3 fruit fly cellular contexts compared by ENCODE assay signal in the genomic region with DNA sequence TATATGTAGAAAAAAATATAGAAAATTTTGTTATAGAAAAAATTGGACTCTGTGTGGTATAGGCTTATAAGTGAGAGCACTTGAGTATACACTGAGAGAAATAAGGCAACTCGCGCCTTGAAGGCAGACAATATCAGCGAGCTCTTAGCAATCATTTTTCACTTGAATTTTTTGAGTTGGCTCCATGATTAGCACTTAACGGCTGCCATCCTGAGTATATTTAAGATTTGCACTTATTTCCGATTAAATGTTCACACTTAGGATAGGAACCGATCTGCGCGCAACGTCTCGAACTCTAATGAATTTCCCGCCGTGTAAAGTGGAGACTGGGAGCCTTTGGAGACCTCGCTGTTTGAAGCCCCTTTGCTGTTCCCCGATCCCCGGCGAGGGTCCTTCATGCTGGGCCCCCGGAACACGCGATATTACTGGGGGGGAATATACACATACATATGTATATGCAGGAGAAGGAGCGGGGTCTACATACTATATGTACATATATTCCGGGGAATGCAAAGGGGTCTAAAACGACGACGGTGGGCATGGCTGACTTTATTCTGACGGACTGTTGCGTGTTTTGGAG.
TF ChIP-seq lines count a peak whose summit lies in the region.

No protein-coding gene starts in this region.

- no peak for TF ChIP-seq CTCF in whole organism, embryonic (GFP tag; optimal IDR thresholded peaks at IDR 0.05; lab: Kevin White, UChicago)

TF ChIP-seq in whole organism, embryonic, 481 proteins besides CTCF, POLR2A, EP300 and RAD21 (continues in another document):
- TF ChIP-seq twi (tag; optimal IDR thresholded peaks at IDR 0.05; lab: Kevin White, UChicago) (no peak), CG11093 (GFP tag; IDR thresholded peaks at IDR 0.05; lab: Robert Waterston, UW) (no peak), lola (GFP tag; optimal IDR thresholded peaks at IDR 0.05; lab: Kevin White, UChicago) (no peak), CG10209 (GFP tag; optimal IDR thresholded peaks at IDR 0.05; lab: Kevin White, UChicago) (no peak), CG12299 (tag; optimal IDR thresholded peaks at IDR 0.05; lab: Kevin White, UChicago) (no peak), Ets97D (GFP tag; optimal IDR thresholded peaks at IDR 0.05; lab: Kevin White, UChicago) (no peak), ac (GFP tag; optimal IDR thresholded peaks at IDR 0.05; lab: Kevin White, UChicago) (no peak), Fer1 (GFP tag; optimal IDR thresholded peaks at IDR 0.05; lab: Kevin White, UChicago) (no peak), sens (GFP tag; lab: Kevin White, UChicago) (peak; percentile 53), Med (GFP tag; lab: Kevin White, UChicago) (peak; percentile 75), CG14860 (GFP tag; IDR thresholded peaks at IDR 0.05; lab: Robert Waterston, UW; ENCODE audit: partially characterized antibody) (no peak), CG17361 (GFP tag; IDR thresholded peaks at IDR 0.05; lab: Robert Waterston, UW) (no peak), Drgx (GFP tag; IDR thresholded peaks at IDR 0.05; lab: Robert Waterston, UW) (0 out of 2 replicates have a peak, but pooled peaks have one; percentile 32), CG2116 (GFP tag; optimal IDR thresholded peaks at IDR 0.05; lab: Kevin White, UChicago) (no peak), CG2120 (GFP tag; optimal IDR thresholded peaks at IDR 0.05; lab: Kevin White, UChicago) (peak; percentile 18), Side (GFP tag; optimal IDR thresholded peaks at IDR 0.05; lab: Kevin White, UChicago) (no peak), ems (GFP tag; optimal IDR thresholded peaks at IDR 0.05; lab: Kevin White, UChicago) (no peak), gem (tag; optimal IDR thresholded peaks at IDR 0.05; lab: Kevin White, UChicago) (peak; percentile 18), fu2 (GFP tag; optimal IDR thresholded peaks at IDR 0.05; lab: Kevin White, UChicago) (no peak), HLH4C (GFP tag; IDR thresholded peaks at IDR 0.05; lab: Robert Waterston, UW; ENCODE audit: partially characterized antibody) (no peak), pan (optimal IDR thresholded peaks at IDR 0.05; lab: Kevin White, UChicago) (no peak), pan (GFP tag; optimal IDR thresholded peaks at IDR 0.05 in 1 of 2, IDR thresholded peaks at IDR 0.05 in 1 of 2) (no peak), Mes4 (GFP tag; optimal IDR thresholded peaks at IDR 0.05; lab: Kevin White, UChicago) (no peak), lmd (GFP tag; IDR thresholded peaks at IDR 0.05; lab: Robert Waterston, UW) (no peak), CG7928 (GFP tag; optimal IDR thresholded peaks at IDR 0.05; lab: Kevin White, UChicago) (no peak), dmrt99B (tag; optimal IDR thresholded peaks at IDR 0.05; lab: Kevin White, UChicago) (peak; percentile 2), ind (GFP tag; optimal IDR thresholded peaks at IDR 0.05; lab: Kevin White, UChicago) (no peak), CG11696 (GFP tag; IDR thresholded peaks at IDR 0.05; lab: Robert Waterston, UW) (no peak), CG16815 (GFP tag; optimal IDR thresholded peaks at IDR 0.05; lab: Kevin White, UChicago) (no peak)

TF ChIP-seq in whole organism, prepupa, 60 proteins besides CTCF, POLR2A, EP300 and RAD21 (continues in another document):
- TF ChIP-seq Smox (GFP tag; optimal IDR thresholded peaks at IDR 0.05; lab: Kevin White, UChicago) (no peak), CG4318 (GFP tag; optimal IDR thresholded peaks at IDR 0.05; lab: Kevin White, UChicago) (peak; percentile 27), CG6276 (GFP tag; optimal IDR thresholded peaks at IDR 0.05; lab: Kevin White, UChicago) (peak; percentile 10), CG8119 (GFP tag; IDR thresholded peaks at IDR 0.05; lab: Robert Waterston, UW) (peak; percentile 55; the same call in 1 of the 3 replicates), Sox102F (GFP tag; optimal IDR thresholded peaks at IDR 0.05; lab: Kevin White, UChicago) (no peak), CG8319 (GFP tag; optimal IDR thresholded peaks at IDR 0.05; lab: Kevin White, UChicago) (peak; percentile 77), CG10669 (GFP tag; optimal IDR thresholded peaks at IDR 0.05; lab: Kevin White, UChicago) (peak; percentile 31), achi (GFP tag; optimal IDR thresholded peaks at IDR 0.05; lab: Kevin White, UChicago) (peak; percentile 36), salr (GFP tag; optimal IDR thresholded peaks at IDR 0.05; lab: Kevin White, UChicago) (no peak), CG6808 (GFP tag; optimal IDR thresholded peaks at IDR 0.05; lab: Kevin White, UChicago) (no peak), fd59A (GFP tag; optimal IDR thresholded peaks at IDR 0.05; lab: Kevin White, UChicago) (peak; percentile 22), Sox14 (GFP tag; optimal IDR thresholded peaks at IDR 0.05; lab: Kevin White, UChicago) (peak; percentile 22), CG11294 (GFP tag; IDR thresholded peaks at IDR 0.05; lab: Robert Waterston, UW) (0 out of 2 replicates have a peak, but pooled peaks have one; percentile 10), CG10631 (GFP tag; optimal IDR thresholded peaks at IDR 0.05; lab: Kevin White, UChicago) (peak; percentile 14), Ets96B (tag; optimal IDR thresholded peaks at IDR 0.05; lab: Kevin White, UChicago) (peak; percentile 21), Hr4 (GFP tag; optimal IDR thresholded peaks at IDR 0.05; lab: Kevin White, UChicago) (peak; percentile 4), eg (GFP tag; IDR thresholded peaks at IDR 0.05; lab: Robert Waterston, UW) (0 out of 3 replicates have a peak, but pooled peaks have one; percentile 16), lz (GFP tag; optimal IDR thresholded peaks at IDR 0.05; lab: Kevin White, UChicago) (peak; percentile 3), CG15336 (GFP tag; IDR thresholded peaks at IDR 0.05; lab: Robert Waterston, UW) (peak; percentile 46; the same call in 1 of the 2 replicates), spab (GFP tag; optimal IDR thresholded peaks at IDR 0.05; lab: Kevin White, UChicago) (peak; percentile 27), svp (GFP tag; lab: Kevin White, UChicago) (peak; percentile 47), Eip75B (GFP tag; optimal IDR thresholded peaks at IDR 0.05; lab: Kevin White, UChicago) (peak; percentile 12), acj6 (GFP tag; optimal IDR thresholded peaks at IDR 0.05; lab: Kevin White, UChicago) (peak; percentile 18), CG3919 (GFP tag; optimal IDR thresholded peaks at IDR 0.05; lab: Kevin White, UChicago) (peak; percentile 23), CG32006 (GFP tag; optimal IDR thresholded peaks at IDR 0.05; lab: Kevin White, UChicago) (peak; percentile 58), OdsH (GFP tag; optimal IDR thresholded peaks at IDR 0.05; lab: Kevin White, UChicago) (peak; percentile 14), CG6163 (GFP tag; IDR thresholded peaks at IDR 0.05; lab: Robert Waterston, UW) (no peak), Eip78C (GFP tag; lab: Kevin White, UChicago) (peak; percentile 76), pdm3 (GFP tag; optimal IDR thresholded peaks at IDR 0.05; lab: Kevin White, UChicago) (peak; percentile 26)

TF ChIP-seq in whole organism, pupa, 21 proteins besides CTCF, POLR2A, EP300 and RAD21:
- TF ChIP-seq CG17806 (tag; optimal IDR thresholded peaks at IDR 0.05; lab: Kevin White, UChicago), result peak; percentile 26
- peak; percentile 33 for TF ChIP-seq CG8159 (tag; optimal IDR thresholded peaks at IDR 0.05; lab: Kevin White, UChicago)
- no peak for TF ChIP-seq CG32121 (GFP tag; IDR thresholded peaks at IDR 0.05; lab: Robert Waterston, UW)
- peak; percentile 24 for TF ChIP-seq CG8301 (tag; optimal IDR thresholded peaks at IDR 0.05; lab: Kevin White, UChicago)
- TF ChIP-seq CG15710 (tag; optimal IDR thresholded peaks at IDR 0.05; lab: Kevin White, UChicago), result peak; percentile 31
- peak; percentile 7 for TF ChIP-seq Pif1B (GFP tag; optimal IDR thresholded peaks at IDR 0.05; lab: Kevin White, UChicago)
- TF ChIP-seq rn (GFP tag; IDR thresholded peaks at IDR 0.05; lab: Robert Waterston, UW), result no peak
- TF ChIP-seq CG14655 (GFP tag; optimal IDR thresholded peaks at IDR 0.05; lab: Kevin White, UChicago), result peak; percentile 53
- no peak for TF ChIP-seq CG10348 (GFP tag; IDR thresholded peaks at IDR 0.05; lab: Robert Waterston, UW)
- peak; percentile 58; the same call in 2 of the 3 replicates for TF ChIP-seq fd96Ca (GFP tag; IDR thresholded peaks at IDR 0.05; lab: Robert Waterston, UW)
- TF ChIP-seq EcR (GFP tag; optimal IDR thresholded peaks at IDR 0.05; lab: Kevin White, UChicago), result no peak
- TF ChIP-seq D1 (tag; optimal IDR thresholded peaks at IDR 0.05; lab: Kevin White, UChicago), result no peak
- TF ChIP-seq CG9948 (tag; optimal IDR thresholded peaks at IDR 0.05; lab: Kevin White, UChicago), result peak; percentile 47
TF ChIP-seq in whole organism, pupa: peak in this region for 8.
